Worm (Caenorhabditis elegans) whole organism, L4 larva: ENCODE measurements around the gene F25B3.2.
A peak's percentile ranks its signal among the peaks of the same experiment; 100 is the strongest.

Experiments
- F49E8.2 ChIP-seq: sonication (generic microtip); optimal IDR thresholded peaks from 2 replicates; lab custom pipeline; 2016; ENCODE audit warnings: missing compliant biosample characterization, mild to moderate bottlenecking, missing genetic modification characterization, borderline replicate concordance
- R02D3.7 ChIP-seq: fragments of 150-350 bp; sonication (generic microtip); optimal IDR thresholded peaks from 3 replicates; lab custom pipeline; 2014; ENCODE audit warnings: missing biosample characterization, missing genetic modification characterization
- T20F7.1 ChIP-seq: fragments of 200-800 bp; sonication (Bioruptor generic); optimal IDR thresholded peaks from 2 replicates; lab custom pipeline; 2018; ENCODE audit warnings: mild to moderate bottlenecking, missing genetic modification characterization, missing compliant biosample characterization
- Y105C5A.15 ChIP-seq: fragments of 200-800 bp; sonication (Bioruptor generic); IDR thresholded peaks from 2 replicates; pipeline ENCODE4 v1.3.6; 2022; ENCODE audit warnings: missing genetic modification characterization, missing compliant biosample characterization
- Y75B8A.6 ChIP-seq: fragments of 200-800 bp; sonication (Bioruptor generic); IDR thresholded peaks from 2 replicates; pipeline ENCODE4 v1.3.6; 2022; ENCODE audit warnings: missing genetic modification reagents, missing genetic modification characterization, missing compliant biosample characterization
- ZK546.5 ChIP-seq, 2 experiments: sonication (generic microtip); optimal IDR thresholded peaks; 2 replicates each; lab custom pipeline; 2017; ENCODE audit warnings: missing biosample characterization in 2 of 2, missing genetic modification characterization in 2 of 2
- aha-1 ChIP-seq: fragments of 150-350 bp; peaks from one replicate; lab custom pipeline; 2014; ENCODE audit warnings: missing biosample characterization, missing genetic modification characterization
- aly-2 ChIP-seq: sonication (generic microtip); optimal IDR thresholded peaks from 2 replicates; lab custom pipeline; 2018; ENCODE audit warnings: missing biosample characterization, missing genetic modification characterization
- ama-1 ChIP-seq: fragments of 150-350 bp; optimal IDR thresholded peaks from 2 replicates; lab custom pipeline; 2014; ENCODE audit warnings: inconsistent platforms, mixed read lengths
- arid-1 ChIP-seq: fragments of 200-800 bp; sonication (Bioruptor generic); conservative IDR thresholded peaks from 2 replicates; pipeline ENCODE4 v1.3.6; 2022; ENCODE audit warnings: missing genetic modification reagents, missing genetic modification characterization, missing compliant biosample characterization
- ceh-28 ChIP-seq: fragments of 150-350 bp; optimal IDR thresholded peaks from 2 replicates; lab custom pipeline; 2014; ENCODE audit warnings: missing biosample characterization, missing genetic modification reagents, missing genetic modification characterization
- ceh-44 ChIP-seq: fragments of 200-800 bp; sonication (Bioruptor generic); IDR thresholded peaks from 2 replicates; pipeline ENCODE4 v1.3.6; 2022; ENCODE audit warnings: missing genetic modification reagents, missing genetic modification characterization, missing compliant biosample characterization
- ceh-82 ChIP-seq: sonication (generic microtip); optimal IDR thresholded peaks from 2 replicates; lab custom pipeline; 2017; ENCODE audit warnings: missing biosample characterization, missing genetic modification characterization
- ces-1 ChIP-seq: fragments of 150-350 bp; sonication (generic microtip); optimal IDR thresholded peaks from 4 replicates; lab custom pipeline; 2014; ENCODE audit warnings: missing biosample characterization, missing genetic modification reagents, missing genetic modification characterization
- ctbp-1 ChIP-seq: fragments of 200-800 bp; sonication (Bioruptor generic); IDR thresholded peaks from 2 replicates; pipeline ENCODE4 v1.3.6; 2022; ENCODE audit warnings: missing genetic modification reagents, missing genetic modification characterization, missing compliant biosample characterization
- duxl-1 ChIP-seq: sonication (generic microtip); optimal IDR thresholded peaks from 2 replicates; lab custom pipeline; 2016; ENCODE audit warnings: mild to moderate bottlenecking, missing genetic modification characterization, moderate library complexity, missing compliant biosample characterization; ENCODE audit not compliant: poor library complexity
- dve-1 ChIP-seq: sonication (generic microtip); optimal IDR thresholded peaks from 2 replicates; lab custom pipeline; 2017; ENCODE audit warnings: antibody characterized with exemption, mild to moderate bottlenecking, missing genetic modification characterization, missing compliant biosample characterization; ENCODE audit not compliant: insufficient read depth
- fos-1 ChIP-seq: fragments of 150-350 bp; optimal IDR thresholded peaks from 2 replicates; lab custom pipeline; 2014; ENCODE audit warnings: missing biosample characterization, missing genetic modification characterization
- gei-8 ChIP-seq: fragments of 200-800 bp; sonication (Bioruptor generic); optimal IDR thresholded peaks from 2 replicates; lab custom pipeline; 2018; ENCODE audit warnings: mild to moderate bottlenecking, missing genetic modification characterization, missing compliant biosample characterization
- hif-1 ChIP-seq, 2 experiments: sonication (generic microtip); optimal IDR thresholded peaks; 2 replicates each; lab custom pipeline; 2016 to 2017; ENCODE audit warnings: missing compliant biosample characterization in 2 of 2, missing genetic modification characterization in 2 of 2, missing genetic modification reagents in 2 of 2, missing genotype in 2 of 2, mild to moderate bottlenecking in 1 of 2
- hlh-11 ChIP-seq: fragments of 200-800 bp; sonication (Bioruptor generic); optimal IDR thresholded peaks from 2 replicates; lab custom pipeline; 2018; ENCODE audit warnings: mild to moderate bottlenecking, missing genetic modification characterization, missing compliant biosample characterization
- hlh-30 ChIP-seq: sonication (generic microtip); optimal IDR thresholded peaks from 2 replicates; lab custom pipeline; 2017; ENCODE audit warnings: antibody characterized with exemption, mild to moderate bottlenecking, missing genetic modification characterization, missing compliant biosample characterization; ENCODE audit not compliant: insufficient read depth
- hmg-1.1 ChIP-seq: fragments of 200-800 bp; sonication (Bioruptor generic); IDR thresholded peaks from 2 replicates; pipeline ENCODE4 v1.3.6; 2022; ENCODE audit warnings: missing genetic modification reagents, missing genetic modification characterization, missing compliant biosample characterization
- jun-1 ChIP-seq: fragments of 150-350 bp; optimal IDR thresholded peaks from 2 replicates; lab custom pipeline; 2014; ENCODE audit warnings: missing biosample characterization, missing genetic modification reagents, missing genetic modification characterization
- lim-7 ChIP-seq: fragments of 200-800 bp; sonication (Bioruptor generic); IDR thresholded peaks from 2 replicates; pipeline ENCODE4 v1.3.6; 2022; ENCODE audit warnings: missing genetic modification characterization, missing compliant biosample characterization
- lin-1 ChIP-seq: fragments of 200-800 bp; sonication (Bioruptor generic); IDR thresholded peaks from 2 replicates; pipeline ENCODE4 v1.3.6; 2022; ENCODE audit warnings: missing genetic modification reagents, missing genetic modification characterization, missing compliant biosample characterization
- lin-29 ChIP-seq: fragments of 200-800 bp; sonication (Bioruptor generic); IDR thresholded peaks from 2 replicates; pipeline ENCODE4 v1.3.6; 2022; ENCODE audit warnings: missing genetic modification reagents, missing genetic modification characterization, missing compliant biosample characterization
- lin-38 ChIP-seq: fragments of 200-800 bp; sonication (Bioruptor generic); IDR thresholded peaks from 2 replicates; pipeline ENCODE4 v1.3.6; 2022; ENCODE audit warnings: missing genetic modification reagents, missing genetic modification characterization, missing compliant biosample characterization
- lsy-2 ChIP-seq, 2 experiments: fragments of 150-350 bp in 1 of 2; sonication (generic microtip) in 1 of 2; optimal IDR thresholded peaks; 2 replicates each; lab custom pipeline; 2014 to 2017; ENCODE audit warnings: missing biosample characterization in 2 of 2, missing genetic modification characterization in 2 of 2
- madf-9 ChIP-seq: fragments of 200-800 bp; sonication (Bioruptor generic); conservative IDR thresholded peaks from 2 replicates; pipeline ENCODE4 v1.3.6; 2022; ENCODE audit warnings: missing genetic modification reagents, missing genetic modification characterization, missing compliant biosample characterization
- mdl-1 ChIP-seq, 2 experiments: fragments of 150-350 bp in 1 of 2; sonication (generic microtip) in 1 of 2; optimal IDR thresholded peaks; 2 replicates each; lab custom pipeline; 2014 to 2017; ENCODE audit warnings: missing biosample characterization in 2 of 2, missing genetic modification characterization in 2 of 2
- mep-1 ChIP-seq: fragments of 150-350 bp; sonication (generic microtip); optimal IDR thresholded peaks from 3 replicates; lab custom pipeline; 2014; ENCODE audit warnings: missing biosample characterization, missing genetic modification characterization
- nhr-10 ChIP-seq: fragments of 150-350 bp; optimal IDR thresholded peaks from 2 replicates; lab custom pipeline; 2014; ENCODE audit warnings: missing biosample characterization, missing genetic modification characterization
- nhr-48 ChIP-seq: sonication (generic microtip); optimal IDR thresholded peaks from 2 replicates; lab custom pipeline; 2016; ENCODE audit warnings: mild to moderate bottlenecking, missing genetic modification characterization, missing compliant biosample characterization
- nhr-76 ChIP-seq: fragments of 150-350 bp; optimal IDR thresholded peaks from 2 replicates; lab custom pipeline; 2014; ENCODE audit warnings: missing biosample characterization, missing genetic modification characterization
- nhr-77 ChIP-seq: fragments of 150-350 bp; optimal IDR thresholded peaks from 2 replicates; lab custom pipeline; 2014; ENCODE audit warnings: missing biosample characterization, missing genetic modification characterization
- pha-4 ChIP-seq, 2 experiments: fragments of 150-350 bp in 1 of 2; fragments of 200-800 bp in 1 of 2; sonication (Bioruptor generic) in 1 of 2; IDR thresholded peaks in 1 of 2; optimal IDR thresholded peaks in 1 of 2; 2 replicates each; pipeline versions ENCODE4 v1.3.6 to Lab custom; 2014 to 2022; ENCODE audit warnings: missing genetic modification characterization in 2 of 2, missing genetic modification reagents in 2 of 2, missing biosample characterization in 1 of 2, missing compliant biosample characterization in 1 of 2
- saeg-2 ChIP-seq: fragments of 200-800 bp; sonication (Bioruptor generic); IDR thresholded peaks from 2 replicates; pipeline ENCODE4 v1.3.6; 2022; ENCODE audit warnings: missing genetic modification reagents, missing genetic modification characterization, missing compliant biosample characterization
- sdz-12 ChIP-seq: fragments of 200-800 bp; sonication (Bioruptor generic); optimal IDR thresholded peaks from 2 replicates; lab custom pipeline; 2018; ENCODE audit warnings: mild to moderate bottlenecking, missing genetic modification characterization, missing compliant biosample characterization
- set-16 ChIP-seq: fragments of 200-800 bp; sonication (Bioruptor generic); IDR thresholded peaks from 2 replicates; pipeline ENCODE4 v1.3.6; 2022; ENCODE audit warnings: missing genetic modification reagents, missing genetic modification characterization, missing compliant biosample characterization
- snpc-1.2 ChIP-seq: fragments of 200-800 bp; sonication (Bioruptor generic); IDR thresholded peaks from 2 replicates; pipeline ENCODE4 v1.3.6; 2022; ENCODE audit warnings: missing genetic modification reagents, missing genetic modification characterization, missing compliant biosample characterization
- tra-1 ChIP-seq: fragments of 200-800 bp; sonication (Bioruptor generic); IDR thresholded peaks from 2 replicates; pipeline ENCODE4 v1.3.6; 2022; ENCODE audit warnings: missing genetic modification reagents, missing genetic modification characterization, missing compliant biosample characterization
- unc-130 ChIP-seq: sonication (generic microtip); optimal IDR thresholded peaks from 2 replicates; lab custom pipeline; 2016; ENCODE audit warnings: missing genetic modification reagents, missing genetic modification characterization, missing compliant biosample characterization
- unc-39 ChIP-seq: sonication (generic microtip); optimal IDR thresholded peaks from 2 replicates; lab custom pipeline; 2017; ENCODE audit warnings: missing biosample characterization, missing genetic modification characterization
- zfp-3 ChIP-seq: fragments of 200-800 bp; sonication (Bioruptor generic); conservative IDR thresholded peaks from 2 replicates; pipeline ENCODE4 v1.3.6; 2022; ENCODE audit warnings: missing genetic modification reagents, missing genetic modification characterization, missing compliant biosample characterization
- ztf-11 ChIP-seq: fragments of 150-350 bp; optimal IDR thresholded peaks from 2 replicates; lab custom pipeline; 2014; ENCODE audit warnings: missing biosample characterization, missing genetic modification characterization

Gene F25B3.2

ce11 chrV:9545238-9545709 is 31.8 kb upstream of the F25B3.2 start, which contains the start of the genes his-35 and his-41 (continued):
- TF ChIP-seq ceh-82 (no peak), lsy-2 (tag; optimal IDR thresholded peaks at IDR 0.05; lab: Kevin White, UChicago) (peak in 1 of 2 experiments; percentile 46), nhr-48 (tag; lab: Kevin White, UChicago) (peak; percentile 20), ztf-11 (tag; lab: Kevin White, UChicago) (no peak), T20F7.1 (no peak), unc-39 (tag; lab: Kevin White, UChicago) (no peak)

- no peak for TF ChIP-seq sdz-12
- TF ChIP-seq ctbp-1 (GFP tag; lab: Robert Waterston, UW): no peak
- no peak for TF ChIP-seq lin-1
- TF ChIP-seq dve-1 (tag; lab: Kevin White, UChicago): peak; percentile 0
- TF ChIP-seq madf-9: no peak
- peak; percentile 58; the same call in 1 of the 2 replicates for TF ChIP-seq zfp-3 (GFP tag; lab: Robert Waterston, UW)
- TF ChIP-seq R02D3.7 (tag; lab: Kevin White, UChicago): no peak
- no peak for TF ChIP-seq nhr-10
- TF ChIP-seq lin-38 (GFP tag; lab: Robert Waterston, UW): no peak
- no peak for TF ChIP-seq Y75B8A.6 (GFP tag; lab: Robert Waterston, UW)
- no peak for TF ChIP-seq ces-1 (GFP tag; lab: Kevin White, UChicago)
- TF ChIP-seq mdl-1 (tag; optimal IDR thresholded peaks at IDR 0.05; lab: Kevin White, UChicago): no peak
- no peak for TF ChIP-seq mep-1 (tag; lab: Kevin White, UChicago)
- peak; percentile 9 for TF ChIP-seq nhr-77
- no peak for TF ChIP-seq unc-130 (GFP tag; lab: Kevin White, UChicago)
- TF ChIP-seq ZK546.5 (tag; optimal IDR thresholded peaks at IDR 0.05; lab: Kevin White, UChicago): no peak
- no peak for TF ChIP-seq duxl-1 (tag; lab: Kevin White, UChicago)
- no peak for TF ChIP-seq T20F7.1
- no peak for TF ChIP-seq lin-29 (GFP tag; lab: Robert Waterston, UW)
- no peak for TF ChIP-seq aly-2 (tag; lab: Kevin White, UChicago)
- peak; percentile 64 for TF ChIP-seq ama-1 (lab: Kevin White, UChicago)
- peak; percentile 41; the same call in 1 of the 2 replicates for TF ChIP-seq hmg-1.1 (GFP tag; lab: Robert Waterston, UW)
- no peak for TF ChIP-seq set-16
- TF ChIP-seq gei-8 (GFP tag; lab: Kevin White, UChicago): no peak
- TF ChIP-seq Y105C5A.15: no peak
- no peak for TF ChIP-seq nhr-76 (tag; lab: Kevin White, UChicago)
- TF ChIP-seq lim-7 (GFP tag; lab: Robert Waterston, UW): no peak
- no peak for TF ChIP-seq fos-1 (tag; lab: Kevin White, UChicago)
- TF ChIP-seq arid-1: 0 out of 2 replicates have a peak, but pooled peaks have one; percentile 22
These were observed 31.0 kb upstream of the F25B3.2 start, which contains the start of gene C50F4.6 for ce11 chrV:9546042-9546581. Gene C50F4.6, plus strand, starts transcription at chrV:9546092.

ce11 chrV:9546860-9547269 is 30.2 kb upstream of the F25B3.2 start, which contains the start of gene his-37:
Gene his-37, plus strand, starts transcription at chrV:9547105.
- TF ChIP-seq hif-1 (tag; optimal IDR thresholded peaks at IDR 0.05; lab: Kevin White, UChicago): peak; percentile 82 to 93
- no peak for TF ChIP-seq ceh-82
- peak; percentile 92 for TF ChIP-seq hlh-30 (tag; lab: Kevin White, UChicago)
- peak; percentile 96 for TF ChIP-seq saeg-2 (GFP tag; lab: Robert Waterston, UW)
- no peak for TF ChIP-seq ceh-44 (GFP tag; lab: Robert Waterston, UW)
- peak; percentile 99 for TF ChIP-seq nhr-77
- peak; percentile 99 for TF ChIP-seq hlh-11
- TF ChIP-seq tra-1 (GFP tag; lab: Robert Waterston, UW): peak; percentile 98
- TF ChIP-seq lin-38 (GFP tag; lab: Robert Waterston, UW): peak; percentile 91
- peak; percentile 98 for TF ChIP-seq ctbp-1 (GFP tag; lab: Robert Waterston, UW)
- TF ChIP-seq jun-1 (tag; lab: Kevin White, UChicago): peak; percentile 97
- no peak for TF ChIP-seq snpc-1.2
- TF ChIP-seq ceh-28 (tag; lab: Kevin White, UChicago): peak; percentile 59
- TF ChIP-seq lsy-2 (tag; optimal IDR thresholded peaks at IDR 0.05; lab: Kevin White, UChicago): peak; percentile 95 to 97
- peak; percentile 89 for TF ChIP-seq ces-1 (GFP tag; lab: Kevin White, UChicago)
- TF ChIP-seq aha-1 (tag; lab: Kevin White, UChicago): peak; percentile 100
- TF ChIP-seq arid-1: peak; percentile 92
- peak; percentile 97 for TF ChIP-seq pha-4 (GFP tag; IDR thresholded peaks at IDR 0.05; lab: Robert Waterston, UW)
- TF ChIP-seq pha-4 (tag; optimal IDR thresholded peaks at IDR 0.05; lab: Kevin White, UChicago): peak; percentile 98
- TF ChIP-seq F49E8.2: no peak
- TF ChIP-seq unc-39 (tag; lab: Kevin White, UChicago): peak; percentile 52
